Fruit fly (Drosophila melanogaster) whole organism, embryonic: ENCODE results near the gene CG10286.
A peak's percentile ranks its signal among the peaks of the same experiment; 100 is the strongest.

Source experiments
- B-H2 ChIP-seq: fragments of 200-800 bp; sonication (Bioruptor generic); optimal IDR thresholded peaks from 2 replicates; lab custom pipeline; 2018; ENCODE audit warnings: missing biosample characterization, mild to moderate bottlenecking, missing genetic modification characterization
- Bgb ChIP-seq: fragments of 200-800 bp; sonication (Bioruptor generic); IDR thresholded peaks from 2 replicates; pipeline ENCODE4 v1.3.6; 2022; ENCODE audit warnings: missing biosample characterization, missing genetic modification characterization; ENCODE audit not compliant: partially characterized antibody
- CG10147 ChIP-seq: fragments of 200-800 bp; sonication (Bioruptor generic); optimal IDR thresholded peaks from 2 replicates; lab custom pipeline; 2019; ENCODE audit warnings: missing biosample characterization, mild to moderate bottlenecking, missing genetic modification characterization, moderate library complexity
- CG11247 ChIP-seq: fragments of 200-800 bp; sonication (Bioruptor generic); IDR thresholded peaks from 2 replicates; pipeline ENCODE4 v1.3.6; 2022; ENCODE audit warnings: missing biosample characterization, missing genetic modification characterization
- CG12236 ChIP-seq: fragments of 200-800 bp; sonication (Bioruptor generic); optimal IDR thresholded peaks from 2 replicates; lab custom pipeline; 2016; ENCODE audit warnings: missing biosample characterization, missing genetic modification characterization
- CG12942 ChIP-seq: fragments of 200-800 bp; sonication (Bioruptor generic); optimal IDR thresholded peaks from 3 replicates; lab custom pipeline; 2016; ENCODE audit warnings: missing biosample characterization, missing genetic modification characterization
- CG13424 ChIP-seq: fragments of 200-800 bp; sonication (Bioruptor generic); optimal IDR thresholded peaks from 2 replicates; lab custom pipeline; 2019; ENCODE audit warnings: missing biosample characterization, mild to moderate bottlenecking, missing genetic modification characterization, moderate library complexity
- CG14441 ChIP-seq: fragments of 200-800 bp; sonication (Bioruptor generic); IDR thresholded peaks from 2 replicates; pipeline ENCODE4 v1.3.6; 2022; ENCODE audit warnings: missing biosample characterization, missing genetic modification characterization
- CG15011 ChIP-seq: fragments of 200-800 bp; sonication (Bioruptor generic); optimal IDR thresholded peaks from 3 replicates; lab custom pipeline; 2018; ENCODE audit warnings: missing biosample characterization, mild to moderate bottlenecking, missing genetic modification characterization
- CG2678 ChIP-seq: fragments of 200-800 bp; sonication (Bioruptor generic); optimal IDR thresholded peaks from 3 replicates; lab custom pipeline; 2019; ENCODE audit warnings: missing biosample characterization, mild to moderate bottlenecking, missing genetic modification characterization, moderate library complexity
- CG31224 ChIP-seq: fragments of 200-800 bp; sonication (Bioruptor generic); IDR thresholded peaks from 2 replicates; pipeline ENCODE4 v1.3.6; 2022; ENCODE audit warnings: missing biosample characterization, missing genetic modification characterization
- CG3163 ChIP-seq: fragments of 200-800 bp; sonication (Bioruptor generic); optimal IDR thresholded peaks from 3 replicates; lab custom pipeline; 2016; ENCODE audit warnings: missing biosample characterization, missing genetic modification characterization
- CG4360 ChIP-seq: fragments of 200-800 bp; sonication (Bioruptor generic); IDR thresholded peaks from 2 replicates; pipeline ENCODE4 v1.3.6; 2022; ENCODE audit warnings: missing biosample characterization, missing genetic modification characterization
- CG6683 ChIP-seq: fragments of 200-800 bp; sonication (Bioruptor generic); optimal IDR thresholded peaks from 2 replicates; lab custom pipeline; 2017; ENCODE audit warnings: missing biosample characterization, mild to moderate bottlenecking, missing genetic modification characterization, missing genetic modification reagents
- CG6689 ChIP-seq: fragments of 200-800 bp; sonication (Bioruptor generic); IDR thresholded peaks from 2 replicates; pipeline ENCODE4 v1.3.6; 2022; ENCODE audit warnings: missing biosample characterization, missing genetic modification characterization
- CG7786 ChIP-seq: fragments of 200-800 bp; sonication (Bioruptor generic); optimal IDR thresholded peaks from 2 replicates; lab custom pipeline; 2016; ENCODE audit warnings: missing biosample characterization, missing genetic modification characterization
- CG8924 ChIP-seq: fragments of 200-800 bp; optimal IDR thresholded peaks from 3 replicates; lab custom pipeline; 2019; ENCODE audit warnings: missing biosample characterization, mild to moderate bottlenecking, missing genetic modification characterization, moderate library complexity
- CG8944 ChIP-seq: fragments of 200-800 bp; sonication (Bioruptor generic); optimal IDR thresholded peaks from 3 replicates; lab custom pipeline; 2016; ENCODE audit warnings: missing biosample characterization, missing genetic modification characterization
- CG9817 ChIP-seq: fragments of 200-800 bp; sonication (Bioruptor generic); optimal IDR thresholded peaks from 2 replicates; lab custom pipeline; 2018; ENCODE audit warnings: missing biosample characterization, mild to moderate bottlenecking, missing genetic modification characterization, moderate library complexity
- CG9932 ChIP-seq: fragments of 200-800 bp; sonication (Bioruptor generic); IDR thresholded peaks from 2 replicates; pipeline ENCODE4 v1.3.6; 2022; ENCODE audit warnings: missing biosample characterization, missing genetic modification characterization
- Dbx ChIP-seq: fragments of 200-800 bp; sonication (Bioruptor generic); IDR thresholded peaks from 3 replicates; pipeline ENCODE4 v1.3.6; 2022; ENCODE audit warnings: missing biosample characterization, missing genetic modification characterization
- Dek ChIP-seq: fragments of 200-800 bp; sonication (Bioruptor generic); optimal IDR thresholded peaks from 3 replicates; lab custom pipeline; 2019; ENCODE audit warnings: missing biosample characterization, mild to moderate bottlenecking, missing genetic modification characterization, moderate library complexity
- E2f2 ChIP-seq: fragments of 200-800 bp; sonication (Bioruptor generic); IDR thresholded peaks from 2 replicates; pipeline ENCODE4 v1.3.6; 2022; ENCODE audit warnings: missing biosample characterization, missing genetic modification characterization
- NfI ChIP-seq: fragments of 200-800 bp; sonication (Bioruptor generic); optimal IDR thresholded peaks from 3 replicates; lab custom pipeline; 2018; ENCODE audit warnings: missing biosample characterization, mild to moderate bottlenecking, missing genetic modification characterization, moderate library complexity
- Scr ChIP-seq: fragments of 200-800 bp; sonication (Bioruptor generic); IDR thresholded peaks from 2 replicates; pipeline ENCODE4 v1.3.6; 2022; ENCODE audit warnings: missing biosample characterization, missing genetic modification characterization; ENCODE audit not compliant: partially characterized antibody
- Six4 ChIP-seq: fragments of 200-800 bp; sonication (Bioruptor generic); optimal IDR thresholded peaks from 2 replicates; lab custom pipeline; 2016; ENCODE audit warnings: missing biosample characterization, missing genetic modification characterization
- Spps ChIP-seq: fragments of 200-800 bp; sonication (Bioruptor generic); optimal IDR thresholded peaks from 2 replicates; lab custom pipeline; 2018; ENCODE audit warnings: missing biosample characterization, mild to moderate bottlenecking, missing genetic modification characterization
- ac ChIP-seq: fragments of 200-800 bp; sonication (Bioruptor generic); optimal IDR thresholded peaks from 3 replicates; lab custom pipeline; 2017; ENCODE audit warnings: missing biosample characterization, mild to moderate bottlenecking, missing genetic modification characterization
- ato ChIP-seq: fragments of 200-800 bp; sonication (Bioruptor generic); IDR thresholded peaks from 2 replicates; pipeline ENCODE4 v1.3.6; 2022; ENCODE audit warnings: missing biosample characterization, missing genetic modification characterization; ENCODE audit not compliant: partially characterized antibody
- bcd ChIP-seq: fragments of 200-800 bp; sonication (Bioruptor generic); optimal IDR thresholded peaks from 2 replicates; lab custom pipeline; 2017; ENCODE audit warnings: missing biosample characterization, mild to moderate bottlenecking, missing genetic modification characterization
- ci ChIP-seq: fragments of 200-800 bp; sonication (Bioruptor generic); IDR thresholded peaks from 3 replicates; pipeline ENCODE4 v1.3.6; 2022; ENCODE audit warnings: missing biosample characterization, missing genetic modification characterization
- esg ChIP-seq: fragments of 200-800 bp; sonication (Bioruptor generic); conservative IDR thresholded peaks from 2 replicates; pipeline ENCODE4 v1.3.6; 2022; ENCODE audit warnings: missing biosample characterization, missing genetic modification characterization
- fd102C ChIP-seq: fragments of 200-800 bp; sonication (Bioruptor generic); optimal IDR thresholded peaks from 2 replicates; lab custom pipeline; 2018; ENCODE audit warnings: missing biosample characterization, mild to moderate bottlenecking, missing genetic modification characterization, moderate library complexity
- fd96Cb ChIP-seq: fragments of 200-800 bp; sonication (Bioruptor generic); optimal IDR thresholded peaks from 2 replicates; lab custom pipeline; 2018; ENCODE audit warnings: missing biosample characterization, mild to moderate bottlenecking, missing genetic modification characterization, moderate library complexity
- fu2 ChIP-seq: fragments of 200-800 bp; sonication (Bioruptor generic); optimal IDR thresholded peaks from 2 replicates; lab custom pipeline; 2016; ENCODE audit warnings: missing biosample characterization, missing genetic modification characterization
- her ChIP-seq: fragments of 200-800 bp; sonication (Bioruptor generic); optimal IDR thresholded peaks from 2 replicates; lab custom pipeline; 2016; ENCODE audit warnings: missing biosample characterization, missing genetic modification characterization
- hth ChIP-seq: fragments of >200 bp; optimal IDR thresholded peaks from 2 replicates; lab custom pipeline; 2017; ENCODE audit warnings: inconsistent platforms
- jigr1 ChIP-seq: fragments of 200-800 bp; sonication (Bioruptor generic); IDR thresholded peaks from 3 replicates; pipeline ENCODE4 v1.3.6; 2022; ENCODE audit warnings: missing biosample characterization, missing genetic modification characterization
- lmd ChIP-seq: fragments of 200-800 bp; sonication (Bioruptor generic); IDR thresholded peaks from 2 replicates; pipeline ENCODE4 v1.3.6; 2022; ENCODE audit warnings: missing biosample characterization, missing genetic modification characterization
- lov ChIP-seq, 2 experiments: fragments of 200-800 bp in 1 of 2; fragments of >200 bp in 1 of 2; sonication (Bioruptor generic) in 1 of 2; IDR thresholded peaks in 1 of 2; optimal IDR thresholded peaks in 1 of 2; 2 replicates in 1 of 2; 3 replicates in 1 of 2; pipeline versions ENCODE4 v1.3.6 to Lab custom; 2017 to 2022; ENCODE audit warnings: missing biosample characterization in 1 of 2, missing genetic modification characterization in 1 of 2
- mirr ChIP-seq: fragments of 200-800 bp; sonication (Bioruptor generic); optimal IDR thresholded peaks from 3 replicates; lab custom pipeline; 2018; ENCODE audit warnings: missing biosample characterization, mild to moderate bottlenecking, missing genetic modification characterization
- nerfin-1 ChIP-seq: fragments of 200-800 bp; sonication (Bioruptor generic); optimal IDR thresholded peaks from 3 replicates; lab custom pipeline; 2019; ENCODE audit warnings: missing biosample characterization, mild to moderate bottlenecking, missing genetic modification characterization, moderate library complexity
- pho ChIP-seq: fragments of 200-800 bp; sonication (Bioruptor generic); optimal IDR thresholded peaks from 2 replicates; lab custom pipeline; 2016; ENCODE audit warnings: missing biosample characterization, missing genetic modification characterization
- prd ChIP-seq, 3 experiments: fragments of >200 bp in 2 of 3; fragments of 200-800 bp in 1 of 3; sonication (Bioruptor generic) in 1 of 3; optimal IDR thresholded peaks in 2 of 3; IDR thresholded peaks in 1 of 3; 2 replicates in 2 of 3; 3 replicates in 1 of 3; pipeline versions ENCODE4 v1.3.6 to Lab custom; 2017 to 2022; ENCODE audit warnings: missing biosample characterization in 1 of 3, missing genetic modification characterization in 1 of 3
- ro ChIP-seq: fragments of 200-800 bp; sonication (Bioruptor generic); IDR thresholded peaks from 2 replicates; pipeline ENCODE4 v1.3.6; 2022; ENCODE audit warnings: missing biosample characterization, missing genetic modification characterization
- salm ChIP-seq: fragments of 200-800 bp; sonication (Bioruptor generic); optimal IDR thresholded peaks from 2 replicates; lab custom pipeline; 2018; ENCODE audit warnings: missing biosample characterization, mild to moderate bottlenecking, missing genetic modification characterization
- shn ChIP-seq: fragments of 200-800 bp; sonication (Bioruptor generic); optimal IDR thresholded peaks from 3 replicates; lab custom pipeline; 2016; ENCODE audit warnings: missing biosample characterization, missing genetic modification characterization
- sna ChIP-seq: fragments of 200-800 bp; sonication (Bioruptor generic); IDR thresholded peaks from 2 replicates; pipeline ENCODE4 v1.3.6; 2022; ENCODE audit warnings: missing biosample characterization, missing genetic modification characterization; ENCODE audit not compliant: partially characterized antibody
- trem ChIP-seq: fragments of 200-800 bp; optimal IDR thresholded peaks from 3 replicates; lab custom pipeline; 2019; ENCODE audit warnings: missing biosample characterization, mild to moderate bottlenecking, missing genetic modification characterization, moderate library complexity
- zen2 ChIP-seq: fragments of 200-800 bp; sonication (Bioruptor generic); IDR thresholded peaks from 3 replicates; pipeline ENCODE4 v1.3.6; 2022; ENCODE audit warnings: missing biosample characterization, missing genetic modification characterization; ENCODE audit not compliant: partially characterized antibody

Gene CG10286

dm6 chr3R:6404174-6404573, 35.4 kb downstream of the CG10286 start (continued):
- TF ChIP-seq ro (GFP tag; lab: Robert Waterston, UW) (peak; percentile 65; the same call in 1 of the 2 replicates), fd102C (no peak), CG7786 (peak; percentile 61), lov (optimal IDR thresholded peaks at IDR 0.05; lab: Kevin White, UChicago) (no peak), lov (GFP tag; IDR thresholded peaks at IDR 0.05; lab: Robert Waterston, UW) (peak; percentile 78; the same call in 1 of the 3 replicates), bcd (GFP tag; lab: Kevin White, UChicago) (peak; percentile 76), CG9932 (GFP tag; lab: Robert Waterston, UW) (peak; percentile 81), jigr1 (GFP tag; lab: Robert Waterston, UW) (no peak), sna (GFP tag; lab: Robert Waterston, UW) (no peak), fd96Cb (tag; lab: Kevin White, UChicago) (peak; percentile 77), NfI (peak; percentile 64), ato (GFP tag; lab: Robert Waterston, UW) (no peak), CG8944 (GFP tag; lab: Kevin White, UChicago) (peak; percentile 49), CG8924 (peak; percentile 83), ci (GFP tag; lab: Robert Waterston, UW) (peak; percentile 93), Six4 (peak; percentile 54), Dek (tag; lab: Kevin White, UChicago) (peak; percentile 64), hth (lab: Kevin White, UChicago) (no peak), ac (GFP tag; lab: Kevin White, UChicago) (peak; percentile 5), E2f2 (GFP tag; lab: Robert Waterston, UW) (peak; percentile 64; the same call in 1 of the 2 replicates), lmd (GFP tag; lab: Robert Waterston, UW) (peak; percentile 88), Bgb (GFP tag; lab: Robert Waterston, UW) (no peak), trem (peak; percentile 54), CG3163 (GFP tag; lab: Kevin White, UChicago) (peak; percentile 35), Dbx (GFP tag; lab: Robert Waterston, UW) (no peak; the same call in 1 of the 3 replicates), zen2 (GFP tag; lab: Robert Waterston, UW) (no peak), CG2678 (tag; lab: Kevin White, UChicago) (peak; percentile 84), CG12236 (GFP tag; lab: Kevin White, UChicago) (peak; percentile 64), prd (optimal IDR thresholded peaks at IDR 0.05; lab: Kevin White, UChicago) (no peak), prd (GFP tag; IDR thresholded peaks at IDR 0.05; lab: Robert Waterston, UW) (peak; percentile 90), B-H2 (no peak), CG11247 (peak; percentile 85), CG6683 (GFP tag; lab: Kevin White, UChicago) (no peak), mirr (GFP tag; lab: Kevin White, UChicago) (no peak), CG15011 (GFP tag; lab: Kevin White, UChicago) (peak; percentile 59), Scr (GFP tag; lab: Robert Waterston, UW) (no peak), shn (GFP tag; lab: Kevin White, UChicago) (peak; percentile 68), nerfin-1 (tag; lab: Kevin White, UChicago) (peak; percentile 35), esg (peak; percentile 87), her (GFP tag; lab: Kevin White, UChicago) (peak; percentile 56), CG6689 (GFP tag; lab: Robert Waterston, UW) (peak; percentile 86), Spps (tag; lab: Kevin White, UChicago) (peak; percentile 66), pho (GFP tag; lab: Kevin White, UChicago) (no peak), CG14441 (peak; percentile 86; the same call in 1 of the 2 replicates), CG31224 (GFP tag; lab: Robert Waterston, UW) (peak; percentile 79; the same call in 1 of the 2 replicates), CG4360 (GFP tag; lab: Robert Waterston, UW) (no peak), CG9817 (tag; lab: Kevin White, UChicago) (peak; percentile 74), fu2 (GFP tag; lab: Kevin White, UChicago) (peak; percentile 42), salm (tag; lab: Kevin White, UChicago) (peak; percentile 59), CG12942 (GFP tag; lab: Kevin White, UChicago) (peak; percentile 65), CG10147 (GFP tag; lab: Kevin White, UChicago) (peak; percentile 61), CG13424 (peak; percentile 79)
